Comparison of ENCODE assay signal across 1 fruit fly cellular context in genomic region chr3R:26042131-26042885, dm6.
TF ChIP-seq lines count a peak whose summit lies in the region.

No protein-coding gene starts in this region.

TF ChIP-seq in whole organism, embryonic, 481 proteins besides CTCF, POLR2A, EP300 and RAD21 (continued from another document):
- TF ChIP-seq CG10431 (GFP tag; optimal IDR thresholded peaks at IDR 0.05; lab: Kevin White, UChicago) (peak; percentile 77), Drgx (GFP tag; IDR thresholded peaks at IDR 0.05; lab: Robert Waterston, UW) (peak; percentile 99), D (optimal IDR thresholded peaks at IDR 0.05; lab: Kevin White, UChicago) (no peak), D (GFP tag; optimal IDR thresholded peaks at IDR 0.05; lab: Kevin White, UChicago) (peak; percentile 94), Poxn (GFP tag; IDR thresholded peaks at IDR 0.05; lab: Robert Waterston, UW) (peak; percentile 90), grau (tag; optimal IDR thresholded peaks at IDR 0.05; lab: Kevin White, UChicago) (peak; percentile 93), en (GFP tag; optimal IDR thresholded peaks at IDR 0.05; lab: Kevin White, UChicago) (peak; percentile 93), CG4730 (GFP tag; IDR thresholded peaks at IDR 0.05; lab: Robert Waterston, UW) (peak; percentile 96), Abd-B (GFP tag; optimal IDR thresholded peaks at IDR 0.05; lab: Kevin White, UChicago) (peak; percentile 97), Chrac-16 (GFP tag; optimal IDR thresholded peaks at IDR 0.05; lab: Kevin White, UChicago) (peak; percentile 97), CG10959 (GFP tag; IDR thresholded peaks at IDR 0.05; lab: Robert Waterston, UW) (peak; percentile 89), hb (GFP tag; IDR thresholded peaks at IDR 0.05; lab: Robert Waterston, UW; ENCODE audit: partially characterized antibody) (no peak), unc-4 (GFP tag; IDR thresholded peaks at IDR 0.05; lab: Robert Waterston, UW; ENCODE audit: partially characterized antibody) (no peak), CG17359 (tag; optimal IDR thresholded peaks at IDR 0.05; lab: Kevin White, UChicago) (peak; percentile 96), zfh2 (GFP tag; optimal IDR thresholded peaks at IDR 0.05; lab: Kevin White, UChicago) (peak; percentile 96), GATAe (GFP tag; conservative IDR thresholded peaks at IDR 0.05; lab: Robert Waterston, UW) (peak; percentile 91), gsb (GFP tag; IDR thresholded peaks at IDR 0.05; lab: Robert Waterston, UW) (peak; percentile 91), nau (GFP tag; optimal IDR thresholded peaks at IDR 0.05; lab: Kevin White, UChicago) (no peak), CG9817 (tag; optimal IDR thresholded peaks at IDR 0.05; lab: Kevin White, UChicago) (peak; percentile 93), CG8478 (optimal IDR thresholded peaks at IDR 0.05; lab: Kevin White, UChicago) (peak; percentile 88), wdn (GFP tag; IDR thresholded peaks at IDR 0.05; lab: Robert Waterston, UW) (peak; percentile 94), CG15269 (tag; optimal IDR thresholded peaks at IDR 0.05; lab: Kevin White, UChicago) (peak; percentile 95), Doc2 (GFP tag; IDR thresholded peaks at IDR 0.05; lab: Robert Waterston, UW) (peak; percentile 84), Deaf1 (tag; optimal IDR thresholded peaks at IDR 0.05; lab: Kevin White, UChicago) (peak; percentile 70), CG12659 (GFP tag; optimal IDR thresholded peaks at IDR 0.05; lab: Kevin White, UChicago) (peak; percentile 97), fu2 (GFP tag; optimal IDR thresholded peaks at IDR 0.05; lab: Kevin White, UChicago) (peak; percentile 95), CG15011 (GFP tag; optimal IDR thresholded peaks at IDR 0.05; lab: Kevin White, UChicago) (peak; percentile 89), repo (GFP tag; optimal IDR thresholded peaks at IDR 0.05; lab: Kevin White, UChicago) (peak; percentile 96), Dp (GFP tag; optimal IDR thresholded peaks at IDR 0.05; lab: Kevin White, UChicago) (peak; percentile 8), h (optimal IDR thresholded peaks at IDR 0.05; lab: Kevin White, UChicago) (no peak), CG11093 (GFP tag; IDR thresholded peaks at IDR 0.05; lab: Robert Waterston, UW) (peak; percentile 94), tx (GFP tag; optimal IDR thresholded peaks at IDR 0.05; lab: Kevin White, UChicago) (peak; percentile 97), pum (GFP tag; optimal IDR thresholded peaks at IDR 0.05; lab: Kevin White, UChicago) (peak; percentile 96), CG9876 (GFP tag; optimal IDR thresholded peaks at IDR 0.05; lab: Kevin White, UChicago) (peak; percentile 94), pnt (GFP tag; optimal IDR thresholded peaks at IDR 0.05; lab: Kevin White, UChicago) (peak; percentile 96), Adf1 (GFP tag; IDR thresholded peaks at IDR 0.05; lab: Robert Waterston, UW) (peak; percentile 81), CG2202 (tag; optimal IDR thresholded peaks at IDR 0.05; lab: Kevin White, UChicago) (peak; percentile 89)
